Worm (Caenorhabditis elegans) whole organism, young adult: ENCODE results near the gene F23H11.5.
A peak's percentile ranks its signal among the peaks of the same experiment; 100 is the strongest.

Source experiments
- B0035.1 ChIP-seq: sonication (generic microtip); optimal IDR thresholded peaks from 2 replicates; lab custom pipeline; 2016; ENCODE audit warnings: missing genetic modification characterization, mild to moderate bottlenecking, missing compliant biosample characterization, missing genotype, missing genetic modification reagents
- B0336.3 ChIP-seq: fragments of 200-800 bp; sonication (Bioruptor generic); IDR thresholded peaks from 2 replicates; pipeline ENCODE4 v1.3.6; 2022; ENCODE audit warnings: missing genetic modification characterization, missing compliant biosample characterization
- F49E8.2 ChIP-seq: sonication (generic microtip); optimal IDR thresholded peaks from 3 replicates; lab custom pipeline; 2017; ENCODE audit warnings: missing genetic modification characterization, mild to moderate bottlenecking, missing compliant biosample characterization, antibody characterized with exemption, moderate library complexity; ENCODE audit not compliant: insufficient read depth
- F52B5.7 ChIP-seq: sonication (generic microtip); optimal IDR thresholded peaks from 2 replicates; lab custom pipeline; 2016; ENCODE audit warnings: mild to moderate bottlenecking, missing genetic modification characterization, missing compliant biosample characterization
- K12H6.12 ChIP-seq: fragments of 200-800 bp; sonication (Bioruptor generic); optimal IDR thresholded peaks from 2 replicates; lab custom pipeline; 2018; ENCODE audit warnings: mild to moderate bottlenecking, missing genetic modification characterization, missing compliant biosample characterization
- T26A5.8 ChIP-seq: sonication (generic microtip); optimal IDR thresholded peaks from 2 replicates; lab custom pipeline; 2016; ENCODE audit warnings: missing genetic modification characterization, missing compliant biosample characterization
- Y53F4B.3 ChIP-seq: fragments of 200-800 bp; sonication (Bioruptor generic); IDR thresholded peaks from 2 replicates; pipeline ENCODE4 v1.3.6; 2022; ENCODE audit warnings: missing genetic modification reagents, missing genetic modification characterization, missing compliant biosample characterization
- Y53G8AR.9 ChIP-seq: fragments of 200-800 bp; sonication (Bioruptor generic); conservative IDR thresholded peaks from 2 replicates; pipeline ENCODE4 v1.3.6; 2022; ENCODE audit warnings: missing genetic modification reagents, missing genetic modification characterization, missing compliant biosample characterization
- Y56A3A.18 ChIP-seq: fragments of 200-800 bp; sonication (Bioruptor generic); IDR thresholded peaks from 2 replicates; pipeline ENCODE4 v1.3.6; 2022; ENCODE audit warnings: missing genetic modification reagents, missing genetic modification characterization, missing compliant biosample characterization
- ZK185.1 ChIP-seq: sonication (generic microtip); optimal IDR thresholded peaks from 2 replicates; lab custom pipeline; 2016; ENCODE audit warnings: mild to moderate bottlenecking, missing genetic modification characterization, missing compliant biosample characterization; ENCODE audit not compliant: poor library complexity, severe bottlenecking
- ama-1 ChIP-seq, 3 experiments: fragments of 150-350 bp in 1 of 3; sonication (generic microtip) in 2 of 3; optimal IDR thresholded peaks; 2 replicates each; lab custom pipeline; 2014 to 2018; ENCODE audit warnings: missing biosample characterization in 2 of 3, missing genetic modification characterization in 2 of 3, missing genetic modification reagents in 2 of 3
- attf-3 ChIP-seq: fragments of 200-800 bp; sonication (Bioruptor generic); conservative IDR thresholded peaks from 2 replicates; pipeline ENCODE4 v1.3.6; 2022; ENCODE audit warnings: missing genetic modification reagents, missing genetic modification characterization, missing compliant biosample characterization
- attf-6 ChIP-seq: fragments of 200-800 bp; sonication (Bioruptor generic); IDR thresholded peaks from 2 replicates; pipeline ENCODE4 v1.3.6; 2022; ENCODE audit warnings: missing genetic modification reagents, missing genetic modification characterization, missing compliant biosample characterization
- ccch-3 ChIP-seq: fragments of 200-800 bp; sonication (Bioruptor generic); optimal IDR thresholded peaks from 2 replicates; lab custom pipeline; 2018; ENCODE audit warnings: mild to moderate bottlenecking, missing genetic modification characterization, missing compliant biosample characterization
- cebp-2 ChIP-seq: fragments of 200-800 bp; sonication (Bioruptor generic); IDR thresholded peaks from 2 replicates; pipeline ENCODE4 v1.3.6; 2022; ENCODE audit warnings: missing genetic modification characterization, missing compliant biosample characterization
- ceh-27 ChIP-seq: fragments of 200-800 bp; sonication (Bioruptor generic); optimal IDR thresholded peaks from 2 replicates; lab custom pipeline; 2018; ENCODE audit warnings: mild to moderate bottlenecking, missing genetic modification characterization, moderate library complexity, missing compliant biosample characterization
- ceh-58 ChIP-seq: fragments of 200-800 bp; sonication (Bioruptor generic); IDR thresholded peaks from 2 replicates; pipeline ENCODE4 v1.3.6; 2022; ENCODE audit warnings: missing genetic modification characterization, missing compliant biosample characterization
- die-1 ChIP-seq: sonication (generic microtip); optimal IDR thresholded peaks from 2 replicates; lab custom pipeline; 2016; ENCODE audit warnings: missing genotype, mild to moderate bottlenecking, missing genetic modification characterization, missing compliant biosample characterization
- dox-1 ChIP-seq: fragments of 200-800 bp; sonication (Bioruptor generic); IDR thresholded peaks from 2 replicates; pipeline ENCODE4 v1.3.6; 2022; ENCODE audit warnings: missing genetic modification reagents, missing genetic modification characterization, missing compliant biosample characterization
- efl-1 ChIP-seq: fragments of 150-350 bp; optimal IDR thresholded peaks from 2 replicates; lab custom pipeline; 2014; ENCODE audit warnings: missing biosample characterization, missing genetic modification reagents, missing genetic modification characterization
- ekl-4 ChIP-seq: fragments of 200-800 bp; sonication (Bioruptor generic); IDR thresholded peaks from 2 replicates; pipeline ENCODE4 v1.3.6; 2022; ENCODE audit warnings: missing genetic modification reagents, missing genetic modification characterization, missing compliant biosample characterization
- him-1 ChIP-seq: sonication (generic microtip); optimal IDR thresholded peaks from 2 replicates; lab custom pipeline; 2016; ENCODE audit warnings: missing genotype, missing genetic modification reagents, missing genetic modification characterization, missing compliant biosample characterization
- hrde-1 ChIP-seq: sonication (generic microtip); optimal IDR thresholded peaks from 2 replicates; lab custom pipeline; 2016; ENCODE audit warnings: missing genetic modification characterization, mild to moderate bottlenecking, missing compliant biosample characterization, moderate library complexity, missing genotype, missing genetic modification reagents, borderline replicate concordance
- lag-1 ChIP-seq: fragments of 200-800 bp; sonication (Bioruptor generic); IDR thresholded peaks from 2 replicates; pipeline ENCODE4 v1.3.6; 2022; ENCODE audit warnings: missing genetic modification reagents, missing genetic modification characterization, missing compliant biosample characterization
- let-526 ChIP-seq: fragments of 200-800 bp; sonication (Bioruptor generic); IDR thresholded peaks from 2 replicates; pipeline ENCODE4 v1.3.6; 2022; ENCODE audit warnings: missing genetic modification reagents, missing genetic modification characterization, missing compliant biosample characterization
- lin-40 ChIP-seq: sonication (generic microtip); optimal IDR thresholded peaks from 2 replicates; lab custom pipeline; 2016; ENCODE audit warnings: missing genetic modification characterization, mild to moderate bottlenecking, missing compliant biosample characterization, missing genotype, missing genetic modification reagents
- lir-1 ChIP-seq: fragments of 200-800 bp; sonication (Bioruptor generic); conservative IDR thresholded peaks from 2 replicates; pipeline ENCODE4 v1.3.6; 2022; ENCODE audit warnings: missing genetic modification reagents, missing genetic modification characterization, missing compliant biosample characterization
- lsl-1 ChIP-seq: fragments of 200-800 bp; sonication (Bioruptor generic); optimal IDR thresholded peaks from 2 replicates; lab custom pipeline; 2018; ENCODE audit warnings: mild to moderate bottlenecking, missing genetic modification characterization, moderate library complexity, missing compliant biosample characterization
- madf-3 ChIP-seq: fragments of 200-800 bp; sonication (Bioruptor generic); IDR thresholded peaks from 2 replicates; pipeline ENCODE4 v1.3.6; 2022; ENCODE audit warnings: missing genetic modification reagents, missing genetic modification characterization, missing compliant biosample characterization
- madf-6 ChIP-seq: fragments of 200-800 bp; sonication (Bioruptor generic); IDR thresholded peaks from 2 replicates; pipeline ENCODE4 v1.3.6; 2022; ENCODE audit warnings: missing genetic modification reagents, missing genetic modification characterization, missing compliant biosample characterization
- mes-4 ChIP-seq: sonication (generic microtip); optimal IDR thresholded peaks from 2 replicates; lab custom pipeline; 2016; ENCODE audit warnings: missing genotype, missing genetic modification characterization, missing compliant biosample characterization
- mxl-1 ChIP-seq: sonication (generic microtip); optimal IDR thresholded peaks from 2 replicates; lab custom pipeline; 2016; ENCODE audit warnings: missing genetic modification characterization, missing compliant biosample characterization
- nfya-2 ChIP-seq: fragments of 200-800 bp; sonication (Bioruptor generic); IDR thresholded peaks from 2 replicates; pipeline ENCODE4 v1.3.6; 2022; ENCODE audit warnings: missing genetic modification reagents, missing genetic modification characterization, missing compliant biosample characterization
- nhr-90 ChIP-seq: sonication (generic microtip); optimal IDR thresholded peaks from 2 replicates; lab custom pipeline; 2016; ENCODE audit warnings: missing genotype, mild to moderate bottlenecking, missing genetic modification characterization, missing compliant biosample characterization
- pbrm-1 ChIP-seq: fragments of 200-800 bp; sonication (Bioruptor generic); IDR thresholded peaks from 2 replicates; pipeline ENCODE4 v1.3.6; 2022; ENCODE audit warnings: missing genetic modification reagents, missing genetic modification characterization, missing compliant biosample characterization
- rcor-1 ChIP-seq: fragments of 200-800 bp; sonication (Bioruptor generic); IDR thresholded peaks from 2 replicates; pipeline ENCODE4 v1.3.6; 2022; ENCODE audit warnings: missing genetic modification reagents, missing genetic modification characterization, missing compliant biosample characterization
- sdz-38 ChIP-seq: sonication (generic microtip); optimal IDR thresholded peaks from 2 replicates; lab custom pipeline; 2016; ENCODE audit warnings: missing genotype, missing genetic modification characterization, missing compliant biosample characterization
- snpc-1.1 ChIP-seq: sonication (generic microtip); optimal IDR thresholded peaks from 2 replicates; lab custom pipeline; 2017; ENCODE audit warnings: missing genetic modification characterization, mild to moderate bottlenecking, missing compliant biosample characterization, antibody characterized with exemption, moderate library complexity, missing genotype, missing genetic modification reagents; ENCODE audit not compliant: insufficient read depth
- snpc-3.4 ChIP-seq: sonication (generic microtip); optimal IDR thresholded peaks from 2 replicates; lab custom pipeline; 2017; ENCODE audit warnings: missing genetic modification characterization, mild to moderate bottlenecking, missing compliant biosample characterization, antibody characterized with exemption, moderate library complexity, missing genotype, missing genetic modification reagents
- tbp1 ChIP-seq: fragments of 200-800 bp; sonication (Bioruptor generic); optimal IDR thresholded peaks from 2 replicates; lab custom pipeline; 2018; ENCODE audit warnings: mild to moderate bottlenecking, missing genetic modification characterization, missing compliant biosample characterization
- ztf-18 ChIP-seq: sonication (generic microtip); optimal IDR thresholded peaks from 2 replicates; lab custom pipeline; 2016; ENCODE audit warnings: missing genotype, mild to moderate bottlenecking, missing genetic modification characterization, missing compliant biosample characterization
- ztf-28 ChIP-seq: fragments of 200-800 bp; sonication (Bioruptor generic); IDR thresholded peaks from 2 replicates; pipeline ENCODE4 v1.3.6; 2022; ENCODE audit warnings: missing genetic modification reagents, missing genetic modification characterization, missing compliant biosample characterization

F23H11.5 gene

ce11 chrIII:887874-888299 is 22.5 kb downstream of the F23H11.5 start (continued):
- TF ChIP-seq Y56A3A.18 (GFP tag; lab: Robert Waterston, UW), result no peak
- TF ChIP-seq ama-1 (optimal IDR thresholded peaks at IDR 0.05; lab: Kevin White, UChicago), result no peak
- TF ChIP-seq ama-1 (GFP tag; optimal IDR thresholded peaks at IDR 0.05; lab: Kevin White, UChicago), result no peak
- TF ChIP-seq him-1 (tag; lab: Kevin White, UChicago), result no peak
- no peak for TF ChIP-seq B0035.1 (tag; lab: Kevin White, UChicago)
- TF ChIP-seq nhr-90, result peak; percentile 9
- no peak for TF ChIP-seq nfya-2 (GFP tag; lab: Robert Waterston, UW)
- no peak for TF ChIP-seq cebp-2 (GFP tag; lab: Robert Waterston, UW)
- TF ChIP-seq snpc-1.1 (tag; lab: Kevin White, UChicago), result no peak
- peak; percentile 57; the same call in 1 of the 2 replicates for TF ChIP-seq ekl-4 (GFP tag; lab: Robert Waterston, UW)
- TF ChIP-seq efl-1, result no peak
- no peak for TF ChIP-seq let-526
- no peak for TF ChIP-seq ztf-28 (GFP tag; lab: Robert Waterston, UW)
- TF ChIP-seq lin-40 (tag; lab: Kevin White, UChicago), result peak; percentile 76

DNA sequence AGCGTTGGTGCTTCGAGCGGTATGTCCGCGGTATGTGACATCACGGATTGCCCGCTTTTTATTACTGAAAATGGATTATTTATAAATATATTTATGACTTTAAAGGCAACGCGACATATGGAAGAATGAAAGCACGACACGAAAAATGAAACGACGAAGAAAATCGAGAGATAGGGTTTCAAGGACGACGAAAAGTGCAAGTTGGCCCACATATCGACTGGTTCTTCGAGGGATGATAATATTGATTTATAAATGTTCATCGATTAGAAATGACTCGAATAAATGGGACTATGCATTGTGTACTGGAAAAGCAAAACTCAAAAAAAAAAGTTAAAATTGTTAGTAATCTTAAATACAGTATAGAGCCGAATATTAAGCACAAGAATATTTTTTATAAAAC is 23.7 kb downstream of the F23H11.5 start, which contains the start of gene zer-1:
Gene zer-1 (minus strand): TSS at position 68 of the 400 bp plus-strand sequence.
- TF ChIP-seq F52B5.7, result no peak
- TF ChIP-seq lir-1 (GFP tag; lab: Robert Waterston, UW), result no peak
- TF ChIP-seq, all 124 proteins: peak for 0

- TF ChIP-seq sdz-38 (tag; lab: Kevin White, UChicago) (no peak), ztf-28 (GFP tag; lab: Robert Waterston, UW) (no peak), ceh-27 (GFP tag; lab: Kevin White, UChicago) (no peak), mes-4 (no peak), lir-1 (GFP tag; lab: Robert Waterston, UW) (no peak), rcor-1 (no peak), lag-1 (GFP tag; lab: Robert Waterston, UW) (no peak), T26A5.8 (tag; lab: Kevin White, UChicago) (no peak), attf-3 (no peak)
Measured at ce11 chrIII:883595-883994, 26.8 kb downstream of the F23H11.5 start.

DNA sequence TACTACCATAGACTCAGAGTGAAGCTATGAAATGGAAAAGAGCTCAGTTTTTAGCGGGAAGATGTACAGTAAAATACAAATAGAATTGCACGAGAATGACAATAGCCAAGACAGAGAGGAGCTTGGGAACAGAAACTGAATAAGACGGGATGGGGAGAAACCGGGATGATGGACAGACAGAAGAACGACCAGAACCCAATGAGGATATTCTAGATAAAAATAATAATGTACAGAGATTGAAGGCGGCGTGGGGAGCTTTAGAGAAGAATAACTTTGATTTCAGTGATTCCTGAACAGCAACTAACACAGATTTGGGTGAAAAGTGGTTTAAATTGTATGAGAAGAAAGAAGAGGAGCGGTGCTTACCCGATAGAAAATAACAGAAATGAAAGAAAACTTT is 28.9 kb downstream of the F23H11.5 start:
- TF ChIP-seq F49E8.2 (tag; lab: Kevin White, UChicago) (peak; percentile 86), B0336.3 (GFP tag; lab: Robert Waterston, UW) (peak; percentile 70), madf-3 (peak; percentile 76; the same call in 1 of the 2 replicates), tbp1 (GFP tag; lab: Kevin White, UChicago) (peak; percentile 15), attf-6 (0 out of 2 replicates have a peak, but pooled peaks have one; percentile 9), madf-6 (GFP tag; lab: Robert Waterston, UW) (no peak), ccch-3 (GFP tag; lab: Kevin White, UChicago) (no peak), lsl-1 (GFP tag; lab: Kevin White, UChicago) (peak; percentile 33), die-1 (tag; lab: Kevin White, UChicago) (peak; percentile 5), snpc-1.1 (tag; lab: Kevin White, UChicago) (peak; percentile 10), ztf-18 (tag; lab: Kevin White, UChicago) (no peak), ZK185.1 (tag; lab: Kevin White, UChicago) (peak; percentile 16), Y53F4B.3 (GFP tag; lab: Robert Waterston, UW) (0 out of 2 replicates have a peak, but pooled peaks have one; percentile 14), ekl-4 (GFP tag; lab: Robert Waterston, UW) (peak; percentile 52), K12H6.12 (tag; lab: Kevin White, UChicago) (no peak), snpc-3.4 (peak; percentile 39), mxl-1 (tag; lab: Kevin White, UChicago) (no peak), hrde-1 (tag; lab: Kevin White, UChicago) (peak; percentile 25), ceh-58 (GFP tag; lab: Robert Waterston, UW) (0 out of 2 replicates have a peak, but pooled peaks have one; percentile 15), pbrm-1 (GFP tag; lab: Robert Waterston, UW) (peak; percentile 29; the same call in 1 of the 2 replicates), Y53G8AR.9 (GFP tag; lab: Robert Waterston, UW) (0 out of 2 replicates have a peak, but pooled peaks have one; percentile 43), dox-1 (peak; percentile 19; the same call in 1 of the 2 replicates), ama-1 (optimal IDR thresholded peaks at IDR 0.05; lab: Kevin White, UChicago) (no peak), ama-1 (GFP tag; optimal IDR thresholded peaks at IDR 0.05; lab: Kevin White, UChicago) (peak in 1 of 2 experiments; percentile 66)
